Worm (Caenorhabditis elegans) whole organism, mixed stage, embryonic: ENCODE measurements around the gene ZK1248.5.

Experiments used
- M03D4.4 ChIP-seq: sonication (generic microtip); optimal IDR thresholded peaks from 2 replicates; lab custom pipeline; 2017; ENCODE audit warnings: mild to moderate bottlenecking, missing genetic modification characterization, missing compliant biosample characterization
- bed-3 ChIP-seq: fragments of 200-800 bp; sonication (Bioruptor generic); optimal IDR thresholded peaks from 3 replicates; lab custom pipeline; 2018; ENCODE audit warnings: mild to moderate bottlenecking, missing genetic modification characterization, moderate library complexity, missing compliant biosample characterization
- blmp-1 ChIP-seq: fragments of 150-350 bp; optimal IDR thresholded peaks from 2 replicates; lab custom pipeline; 2014; ENCODE audit warnings: missing biosample characterization, missing genetic modification characterization
- ceh-39 ChIP-seq: fragments of 150-350 bp; optimal IDR thresholded peaks from 2 replicates; lab custom pipeline; 2014; ENCODE audit warnings: missing biosample characterization, missing genetic modification characterization
- ceh-43 ChIP-seq: fragments of 200-800 bp; sonication (Bioruptor generic); optimal IDR thresholded peaks from 2 replicates; lab custom pipeline; 2018; ENCODE audit warnings: mild to moderate bottlenecking, missing genetic modification characterization, moderate library complexity, missing compliant biosample characterization
- ceh-83 ChIP-seq: fragments of 200-800 bp; sonication (Bioruptor generic); optimal IDR thresholded peaks from 2 replicates; lab custom pipeline; 2018; ENCODE audit warnings: mild to moderate bottlenecking, missing genetic modification characterization, missing compliant biosample characterization
- ces-1 ChIP-seq: fragments of 150-350 bp; optimal IDR thresholded peaks from 2 replicates; lab custom pipeline; 2014; ENCODE audit warnings: missing biosample characterization, missing genetic modification reagents, missing genetic modification characterization
- cnd-1 ChIP-seq: fragments of 200-800 bp; sonication (Bioruptor generic); optimal IDR thresholded peaks from 2 replicates; lab custom pipeline; 2018; ENCODE audit warnings: mild to moderate bottlenecking, missing genetic modification characterization, missing compliant biosample characterization
- drap-1 ChIP-seq: fragments of 200-800 bp; sonication (Bioruptor generic); optimal IDR thresholded peaks from 3 replicates; lab custom pipeline; 2018; ENCODE audit warnings: mild to moderate bottlenecking, missing genetic modification characterization, missing compliant biosample characterization
- elt-1 ChIP-seq: sonication (generic microtip); optimal IDR thresholded peaks from 2 replicates; lab custom pipeline; 2017; ENCODE audit warnings: missing genetic modification characterization, mild to moderate bottlenecking, missing compliant biosample characterization, antibody characterized with exemption, moderate library complexity, borderline replicate concordance; ENCODE audit not compliant: insufficient read depth
- elt-3 ChIP-seq: fragments of 150-350 bp; optimal IDR thresholded peaks from 2 replicates; lab custom pipeline; 2014; ENCODE audit warnings: missing biosample characterization, missing genetic modification characterization
- flh-1 ChIP-seq: fragments of 200-800 bp; sonication (Bioruptor generic); optimal IDR thresholded peaks from 2 replicates; lab custom pipeline; 2018; ENCODE audit warnings: mild to moderate bottlenecking, missing genetic modification characterization, moderate library complexity, missing compliant biosample characterization
- ham-2 ChIP-seq: fragments of 200-800 bp; sonication (Bioruptor generic); optimal IDR thresholded peaks from 2 replicates; lab custom pipeline; 2018; ENCODE audit warnings: mild to moderate bottlenecking, missing genetic modification characterization, missing compliant biosample characterization
- hlh-1 ChIP-seq: fragments of 150-350 bp; optimal IDR thresholded peaks from 2 replicates; lab custom pipeline; 2014; ENCODE audit warnings: missing biosample characterization, missing genetic modification reagents, missing genetic modification characterization
- lin-13 ChIP-seq: fragments of 150-350 bp; optimal IDR thresholded peaks from 2 replicates; lab custom pipeline; 2014; ENCODE audit warnings: missing biosample characterization, missing genetic modification characterization
- lin-32 ChIP-seq: fragments of 200-800 bp; sonication (Bioruptor generic); optimal IDR thresholded peaks from 2 replicates; lab custom pipeline; 2018; ENCODE audit warnings: mild to moderate bottlenecking, missing genetic modification characterization, missing compliant biosample characterization
- lsy-2 ChIP-seq: fragments of 150-350 bp; optimal IDR thresholded peaks from 2 replicates; lab custom pipeline; 2014; ENCODE audit warnings: missing biosample characterization, missing genetic modification characterization
- mab-5 ChIP-seq: fragments of 150-350 bp; optimal IDR thresholded peaks from 2 replicates; lab custom pipeline; 2014; ENCODE audit warnings: missing biosample characterization, missing genetic modification characterization
- mep-1 ChIP-seq: fragments of 150-350 bp; optimal IDR thresholded peaks from 2 replicates; lab custom pipeline; 2017; ENCODE audit warnings: missing biosample characterization, missing genetic modification reagents, missing genetic modification characterization, inconsistent platforms
- mls-2 ChIP-seq: sonication (generic microtip); optimal IDR thresholded peaks from 2 replicates; lab custom pipeline; 2016; ENCODE audit warnings: mild to moderate bottlenecking, missing genetic modification characterization, moderate library complexity, missing compliant biosample characterization
- nhr-12 ChIP-seq: fragments of 150-350 bp; optimal IDR thresholded peaks from 2 replicates; lab custom pipeline; 2014; ENCODE audit warnings: missing biosample characterization, missing genetic modification characterization
- nhr-2 ChIP-seq: fragments of 150-350 bp; optimal IDR thresholded peaks from 2 replicates; lab custom pipeline; 2014; ENCODE audit warnings: missing biosample characterization, missing genetic modification characterization
- nhr-237 ChIP-seq: fragments of 150-350 bp; optimal IDR thresholded peaks from 2 replicates; lab custom pipeline; 2014; ENCODE audit warnings: missing biosample characterization, missing genetic modification characterization
- nhr-28 ChIP-seq: fragments of 150-350 bp; optimal IDR thresholded peaks from 2 replicates; lab custom pipeline; 2014; ENCODE audit warnings: missing biosample characterization, missing genetic modification characterization
- nhr-76 ChIP-seq: sonication (generic microtip); optimal IDR thresholded peaks from 2 replicates; lab custom pipeline; 2017; ENCODE audit warnings: missing biosample characterization, missing genetic modification characterization
- pha-4 ChIP-seq: fragments of 150-350 bp; optimal IDR thresholded peaks from 2 replicates; lab custom pipeline; 2018; ENCODE audit warnings: missing biosample characterization, missing genetic modification reagents, missing genetic modification characterization
- sem-2 ChIP-seq: fragments of 200-800 bp; sonication (Bioruptor generic); optimal IDR thresholded peaks from 2 replicates; lab custom pipeline; 2018; ENCODE audit warnings: mild to moderate bottlenecking, missing genetic modification characterization, missing compliant biosample characterization
- snpc-4 ChIP-seq: fragments of 150-350 bp; optimal IDR thresholded peaks from 2 replicates; lab custom pipeline; 2014; ENCODE audit warnings: missing biosample characterization, missing genetic modification characterization
- sptf-1 ChIP-seq: sonication (generic microtip); optimal IDR thresholded peaks from 2 replicates; lab custom pipeline; 2017; ENCODE audit warnings: mild to moderate bottlenecking, missing genetic modification characterization, moderate library complexity, missing compliant biosample characterization
- unc-120 ChIP-seq: sonication (generic microtip); optimal IDR thresholded peaks from 2 replicates; lab custom pipeline; 2017; ENCODE audit warnings: missing genetic modification characterization, missing compliant biosample characterization; ENCODE audit not compliant: poor library complexity, severe bottlenecking
- unc-39 ChIP-seq: fragments of 150-350 bp; optimal IDR thresholded peaks from 2 replicates; lab custom pipeline; 2014; ENCODE audit warnings: missing biosample characterization, missing genetic modification characterization
- unc-62 ChIP-seq: fragments of 150-350 bp; optimal IDR thresholded peaks from 2 replicates; lab custom pipeline; 2014; ENCODE audit warnings: missing biosample characterization, missing genetic modification reagents, missing genetic modification characterization
- zip-8 ChIP-seq: fragments of 150-350 bp; optimal IDR thresholded peaks from 2 replicates; lab custom pipeline; 2014; ENCODE audit warnings: missing biosample characterization, missing genetic modification characterization

Gene ZK1248.5

DNA sequence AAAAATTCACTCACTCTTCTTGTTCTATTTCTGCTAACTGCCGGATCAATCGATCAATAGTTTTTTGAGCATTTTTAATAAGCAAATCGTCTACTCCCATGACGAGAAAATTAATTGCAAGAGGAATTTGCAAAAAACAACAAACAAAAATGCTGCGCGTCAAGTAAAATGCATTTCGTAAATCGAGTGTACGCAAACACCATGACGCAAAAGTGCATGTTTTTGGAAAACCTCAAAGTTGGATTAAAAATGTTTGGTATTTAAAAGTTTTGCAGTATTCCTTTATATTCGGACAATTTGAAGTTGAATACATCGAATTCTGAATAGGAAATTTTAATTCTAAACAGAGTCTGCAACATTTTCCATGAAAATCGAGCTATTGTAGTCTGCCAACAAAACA is 28.9 kb downstream of the ZK1248.5 start, which contains the start of gene ZK1248.19:
Gene ZK1248.19, minus strand, starts transcription at position 188 of the 400 bp plus-strand sequence.
- TF ChIP-seq lin-13 (tag; lab: Kevin White, UChicago) = no peak
- TF ChIP-seq nhr-28 (tag; lab: Kevin White, UChicago) = no peak
- TF ChIP-seq hlh-1 (tag; lab: Kevin White, UChicago) = peak; percentile 16
- no peak for TF ChIP-seq nhr-12 (tag; lab: Kevin White, UChicago)
- TF ChIP-seq mab-5 = no peak
- no peak for TF ChIP-seq cnd-1 (tag; lab: Kevin White, UChicago)
- TF ChIP-seq unc-39 = no peak
- TF ChIP-seq ceh-83 (GFP tag; lab: Kevin White, UChicago) = no peak
- peak; percentile 7 for TF ChIP-seq nhr-237
- TF ChIP-seq blmp-1 (tag; lab: Kevin White, UChicago) = no peak
- no peak for TF ChIP-seq nhr-2 (tag; lab: Kevin White, UChicago)
- TF ChIP-seq ceh-43 (GFP tag; lab: Kevin White, UChicago) = no peak
- TF ChIP-seq sptf-1 = no peak
- TF ChIP-seq nhr-76 = no peak
- TF ChIP-seq mep-1 (tag; lab: Kevin White, UChicago) = no peak
- peak; percentile 41 for TF ChIP-seq ces-1 (GFP tag; lab: Kevin White, UChicago)
- TF ChIP-seq drap-1 (GFP tag; lab: Kevin White, UChicago) = no peak
- no peak for TF ChIP-seq snpc-4
- TF ChIP-seq zip-8 = no peak
- TF ChIP-seq pha-4 (tag; lab: Kevin White, UChicago) = no peak
- no peak for TF ChIP-seq flh-1 (GFP tag; lab: Kevin White, UChicago)

DNA sequence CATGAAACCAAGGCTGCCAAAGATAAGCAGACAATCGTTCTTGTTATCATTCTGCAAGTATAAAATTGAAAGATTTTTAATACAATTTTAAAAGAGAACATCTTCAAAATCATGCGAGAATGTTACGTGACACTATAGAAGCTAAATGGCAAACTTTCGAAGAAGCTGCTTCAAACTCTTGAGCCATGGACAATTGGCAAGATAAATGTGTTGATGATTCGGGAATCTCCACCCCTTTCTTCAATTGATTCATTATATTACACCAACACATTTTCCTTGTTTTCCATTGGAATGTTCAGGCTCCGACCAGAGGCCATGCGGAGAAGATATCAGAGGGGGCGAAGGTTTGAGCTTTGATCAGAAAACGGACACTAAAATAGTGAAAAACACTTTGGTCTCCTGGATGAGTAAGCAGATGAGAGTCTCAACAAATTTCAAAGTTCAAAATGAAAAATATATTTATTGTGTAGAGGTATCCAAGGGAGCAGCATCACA is 30.8 kb downstream of the ZK1248.5 start, which contains the start of gene lec-5:
Gene lec-5, minus strand, starts transcription at position 51 of the 495 bp plus-strand sequence.
- peak; percentile 55 for TF ChIP-seq hlh-1 (tag; lab: Kevin White, UChicago)
- no peak for TF ChIP-seq nhr-12 (tag; lab: Kevin White, UChicago)
- TF ChIP-seq lin-13 (tag; lab: Kevin White, UChicago) = no peak
- TF ChIP-seq M03D4.4 = no peak
- TF ChIP-seq bed-3 (GFP tag; lab: Kevin White, UChicago) = no peak
- no peak for TF ChIP-seq mls-2 (tag; lab: Kevin White, UChicago)
- TF ChIP-seq nhr-2 (tag; lab: Kevin White, UChicago) = no peak
- TF ChIP-seq ceh-83 (GFP tag; lab: Kevin White, UChicago) = no peak
- peak; percentile 58 for TF ChIP-seq mab-5
- TF ChIP-seq unc-39 = no peak
- TF ChIP-seq unc-120 (tag; lab: Kevin White, UChicago) = peak; percentile 75
- no peak for TF ChIP-seq sem-2 (GFP tag; lab: Kevin White, UChicago)
- no peak for TF ChIP-seq zip-8
- TF ChIP-seq elt-3 (tag; lab: Kevin White, UChicago) = no peak
- TF ChIP-seq nhr-28 (tag; lab: Kevin White, UChicago) = no peak
- TF ChIP-seq blmp-1 (tag; lab: Kevin White, UChicago) = no peak
- no peak for TF ChIP-seq ham-2 (GFP tag; lab: Kevin White, UChicago)
- no peak for TF ChIP-seq nhr-76
- no peak for TF ChIP-seq sptf-1
- TF ChIP-seq unc-62 (GFP tag; lab: Kevin White, UChicago) = peak; percentile 76

DNA sequence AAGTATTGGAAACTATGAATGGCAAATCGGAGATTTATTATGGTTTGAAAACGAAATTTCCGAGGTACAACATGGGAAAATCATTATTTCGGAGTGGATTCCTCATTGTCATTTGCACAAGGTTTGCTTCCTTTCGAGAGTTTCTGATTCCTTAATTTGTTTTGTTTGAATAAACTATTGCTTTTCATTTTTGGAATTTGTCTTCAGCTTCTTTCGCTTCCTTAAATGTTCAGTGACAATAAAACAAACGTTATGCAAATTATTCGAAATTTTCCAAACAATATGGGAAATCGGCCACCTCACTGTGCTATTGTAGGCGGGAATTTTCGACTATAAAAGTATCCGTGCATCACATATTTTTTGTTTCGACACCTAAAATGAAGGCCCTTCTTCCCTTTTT is 31.6 kb downstream of the ZK1248.5 start, which contains the start of gene nep-25:
Gene nep-25, plus strand, starts transcription at position 375 of the 400 bp plus-strand sequence.
- no peak for TF ChIP-seq unc-120 (tag; lab: Kevin White, UChicago)
- no peak for TF ChIP-seq ces-1 (GFP tag; lab: Kevin White, UChicago)
- TF ChIP-seq unc-39 = no peak
- TF ChIP-seq cnd-1 (tag; lab: Kevin White, UChicago) = no peak
- no peak for TF ChIP-seq unc-62 (GFP tag; lab: Kevin White, UChicago)
- TF ChIP-seq blmp-1 (tag; lab: Kevin White, UChicago) = no peak
- no peak for TF ChIP-seq ham-2 (GFP tag; lab: Kevin White, UChicago)
- no peak for TF ChIP-seq bed-3 (GFP tag; lab: Kevin White, UChicago)
- TF ChIP-seq ceh-39 (tag; lab: Kevin White, UChicago) = no peak
- TF ChIP-seq drap-1 (GFP tag; lab: Kevin White, UChicago) = no peak
- TF ChIP-seq lsy-2 (tag; lab: Kevin White, UChicago) = no peak
- TF ChIP-seq elt-3 (tag; lab: Kevin White, UChicago) = no peak
- TF ChIP-seq sem-2 (GFP tag; lab: Kevin White, UChicago) = no peak
- no peak for TF ChIP-seq lin-32 (GFP tag; lab: Kevin White, UChicago)
- TF ChIP-seq mep-1 (tag; lab: Kevin White, UChicago) = no peak
- TF ChIP-seq elt-1 = no peak
- TF ChIP-seq lin-13 (tag; lab: Kevin White, UChicago) = no peak
